Fruit fly (Drosophila melanogaster) whole organism, pupa: ENCODE measurements around the gene Eip63E.

Source experiments
- CG17806 ChIP-seq: fragments of 200-800 bp; sonication (Bioruptor generic); optimal IDR thresholded peaks from 2 replicates; lab custom pipeline; 2018; ENCODE audit warnings: missing biosample characterization, mild to moderate bottlenecking, missing genetic modification characterization, moderate library complexity
- CG8301 ChIP-seq: fragments of 200-800 bp; sonication (Bioruptor generic); optimal IDR thresholded peaks from 2 replicates; lab custom pipeline; 2018; ENCODE audit warnings: missing biosample characterization, mild to moderate bottlenecking, missing genetic modification characterization
- Pif1A ChIP-seq: fragments of 200-800 bp; sonication (Bioruptor generic); optimal IDR thresholded peaks from 3 replicates; lab custom pipeline; 2016; ENCODE audit warnings: missing biosample characterization, missing genetic modification characterization
- Pif1B ChIP-seq: fragments of 200-800 bp; sonication (Bioruptor generic); optimal IDR thresholded peaks from 3 replicates; lab custom pipeline; 2016; ENCODE audit warnings: missing biosample characterization, missing genetic modification characterization

DNA sequence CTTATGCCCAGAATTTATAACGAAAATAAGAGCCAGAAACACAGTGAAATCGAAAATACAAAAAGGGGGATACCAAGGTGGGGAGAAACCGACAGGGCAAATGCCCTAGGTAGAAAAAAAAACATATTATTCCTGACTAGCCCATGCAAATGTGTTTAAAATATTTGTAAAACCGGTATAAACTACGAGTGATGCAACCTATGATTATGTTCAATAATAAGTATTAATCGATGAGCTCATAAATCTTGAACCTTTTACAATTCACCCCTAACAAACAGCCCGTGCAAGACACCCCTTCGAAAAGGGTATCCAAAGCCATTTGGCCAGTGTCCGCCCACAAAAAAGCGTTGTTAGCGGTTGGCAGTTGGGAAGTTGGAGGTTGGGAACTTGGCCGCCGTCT, 142.3 kb downstream of the Eip63E start:
- TF ChIP-seq Pif1A (GFP tag; lab: Kevin White, UChicago) (no peak), Pif1B (GFP tag; lab: Kevin White, UChicago) (no peak), CG8301 (tag; lab: Kevin White, UChicago) (no peak), CG17806 (tag; lab: Kevin White, UChicago) (no peak)
